Worm (Caenorhabditis elegans) whole organism, young adult: ENCODE measurements around the gene sqst-4.

Experiments
- B0019.2 ChIP-seq: fragments of 200-800 bp; sonication (Bioruptor generic); conservative IDR thresholded peaks from 2 replicates; pipeline ENCODE4 v1.3.6; 2022; ENCODE audit warnings: missing genetic modification reagents, missing genetic modification characterization, missing compliant biosample characterization
- C17E4.6 ChIP-seq: fragments of 200-800 bp; sonication (Bioruptor generic); IDR thresholded peaks from 2 replicates; pipeline ENCODE4 v1.3.6; 2022; ENCODE audit warnings: missing genetic modification reagents, missing genetic modification characterization, missing compliant biosample characterization
- F22D6.2 ChIP-seq: sonication (generic microtip); optimal IDR thresholded peaks from 2 replicates; lab custom pipeline; 2016; ENCODE audit warnings: mild to moderate bottlenecking, missing genetic modification characterization, missing compliant biosample characterization
- F37B4.10 ChIP-seq: fragments of 200-800 bp; sonication (Bioruptor generic); IDR thresholded peaks from 2 replicates; pipeline ENCODE4 v1.3.6; 2022; ENCODE audit warnings: missing genetic modification characterization, missing compliant biosample characterization
- F55B11.4 ChIP-seq: sonication (generic microtip); optimal IDR thresholded peaks from 2 replicates; lab custom pipeline; 2016; ENCODE audit warnings: missing compliant biosample characterization, missing genetic modification characterization, borderline replicate concordance; ENCODE audit not compliant: insufficient read depth
- F57A8.1 ChIP-seq: fragments of 200-800 bp; sonication (Bioruptor generic); optimal IDR thresholded peaks from 2 replicates; lab custom pipeline; 2018; ENCODE audit warnings: mild to moderate bottlenecking, missing genetic modification characterization, moderate library complexity, missing compliant biosample characterization
- K11D2.4 ChIP-seq: fragments of 200-800 bp; sonication (Bioruptor generic); IDR thresholded peaks from 2 replicates; pipeline ENCODE4 v1.3.6; 2022; ENCODE audit warnings: missing genetic modification reagents, missing genetic modification characterization, missing compliant biosample characterization
- T07F8.4 ChIP-seq: sonication (generic microtip); optimal IDR thresholded peaks from 2 replicates; lab custom pipeline; 2016; ENCODE audit warnings: mild to moderate bottlenecking, missing genetic modification characterization, moderate library complexity, missing compliant biosample characterization
- Y67H2A.10 ChIP-seq: fragments of 200-800 bp; sonication (Bioruptor generic); conservative IDR thresholded peaks from 2 replicates; pipeline ENCODE4 v1.3.6; 2022; ENCODE audit warnings: missing genetic modification reagents, missing genetic modification characterization, missing compliant biosample characterization
- Y79H2A.3 ChIP-seq: fragments of 200-800 bp; sonication (Bioruptor generic); conservative IDR thresholded peaks from 2 replicates; pipeline ENCODE4 v1.3.6; 2022; ENCODE audit warnings: missing genetic modification reagents, missing genetic modification characterization, missing compliant biosample characterization
- ama-1 ChIP-seq, 3 experiments: fragments of 150-350 bp in 1 of 3; sonication (generic microtip) in 2 of 3; optimal IDR thresholded peaks; 2 replicates each; lab custom pipeline; 2014 to 2018; ENCODE audit warnings: missing biosample characterization in 2 of 3, missing genetic modification characterization in 2 of 3, missing genetic modification reagents in 2 of 3
- aptf-3 ChIP-seq: fragments of 200-800 bp; sonication (Bioruptor generic); IDR thresholded peaks from 2 replicates; pipeline ENCODE4 v1.3.6; 2022; ENCODE audit warnings: missing genetic modification characterization, missing compliant biosample characterization
- athp-1 ChIP-seq: sonication (generic microtip); optimal IDR thresholded peaks from 2 replicates; lab custom pipeline; 2017; ENCODE audit warnings: mild to moderate bottlenecking, missing genetic modification characterization, missing compliant biosample characterization
- attf-3 ChIP-seq: fragments of 200-800 bp; sonication (Bioruptor generic); conservative IDR thresholded peaks from 2 replicates; pipeline ENCODE4 v1.3.6; 2022; ENCODE audit warnings: missing genetic modification reagents, missing genetic modification characterization, missing compliant biosample characterization
- attf-6 ChIP-seq: fragments of 200-800 bp; sonication (Bioruptor generic); IDR thresholded peaks from 2 replicates; pipeline ENCODE4 v1.3.6; 2022; ENCODE audit warnings: missing genetic modification reagents, missing genetic modification characterization, missing compliant biosample characterization
- cebp-2 ChIP-seq: fragments of 200-800 bp; sonication (Bioruptor generic); IDR thresholded peaks from 2 replicates; pipeline ENCODE4 v1.3.6; 2022; ENCODE audit warnings: missing genetic modification characterization, missing compliant biosample characterization
- ceh-100 ChIP-seq: fragments of 200-800 bp; sonication (Bioruptor generic); IDR thresholded peaks from 2 replicates; pipeline ENCODE4 v1.3.6; 2022; ENCODE audit warnings: missing genetic modification reagents, missing genetic modification characterization, missing compliant biosample characterization
- ceh-27 ChIP-seq: fragments of 200-800 bp; sonication (Bioruptor generic); optimal IDR thresholded peaks from 2 replicates; lab custom pipeline; 2018; ENCODE audit warnings: mild to moderate bottlenecking, missing genetic modification characterization, moderate library complexity, missing compliant biosample characterization
- ceh-40 ChIP-seq: fragments of 200-800 bp; sonication (Bioruptor generic); IDR thresholded peaks from 2 replicates; pipeline ENCODE4 v1.3.6; 2022; ENCODE audit warnings: missing genetic modification characterization, missing compliant biosample characterization
- ceh-58 ChIP-seq: fragments of 200-800 bp; sonication (Bioruptor generic); IDR thresholded peaks from 2 replicates; pipeline ENCODE4 v1.3.6; 2022; ENCODE audit warnings: missing genetic modification characterization, missing compliant biosample characterization
- ceh-79 ChIP-seq: sonication (generic microtip); optimal IDR thresholded peaks from 2 replicates; lab custom pipeline; 2017; ENCODE audit warnings: mild to moderate bottlenecking, missing genetic modification characterization, missing compliant biosample characterization
- ceh-91 ChIP-seq: fragments of 200-800 bp; sonication (Bioruptor generic); IDR thresholded peaks from 2 replicates; pipeline ENCODE4 v1.3.6; 2022; ENCODE audit warnings: missing genetic modification reagents, missing genetic modification characterization, missing compliant biosample characterization
- dox-1 ChIP-seq: fragments of 200-800 bp; sonication (Bioruptor generic); IDR thresholded peaks from 2 replicates; pipeline ENCODE4 v1.3.6; 2022; ENCODE audit warnings: missing genetic modification reagents, missing genetic modification characterization, missing compliant biosample characterization
- dpl-1 ChIP-seq: fragments of 150-350 bp; optimal IDR thresholded peaks from 2 replicates; lab custom pipeline; 2014; ENCODE audit warnings: missing biosample characterization, missing genetic modification reagents, missing genetic modification characterization
- efl-1 ChIP-seq: fragments of 150-350 bp; optimal IDR thresholded peaks from 2 replicates; lab custom pipeline; 2014; ENCODE audit warnings: missing biosample characterization, missing genetic modification reagents, missing genetic modification characterization
- egl-44 ChIP-seq: fragments of 200-800 bp; sonication (Bioruptor generic); IDR thresholded peaks from 2 replicates; pipeline ENCODE4 v1.3.6; 2022; ENCODE audit warnings: missing genetic modification reagents, missing genetic modification characterization, missing compliant biosample characterization
- egrh-3 ChIP-seq: fragments of 200-800 bp; sonication (Bioruptor generic); IDR thresholded peaks from 2 replicates; pipeline ENCODE4 v1.3.6; 2022; ENCODE audit warnings: missing genetic modification reagents, missing genetic modification characterization, missing compliant biosample characterization
- ekl-4 ChIP-seq: fragments of 200-800 bp; sonication (Bioruptor generic); IDR thresholded peaks from 2 replicates; pipeline ENCODE4 v1.3.6; 2022; ENCODE audit warnings: missing genetic modification reagents, missing genetic modification characterization, missing compliant biosample characterization
- fkh-3 ChIP-seq: sonication (generic microtip); optimal IDR thresholded peaks from 2 replicates; lab custom pipeline; 2016; ENCODE audit warnings: mild to moderate bottlenecking, missing genetic modification characterization, missing compliant biosample characterization
- hlh-12 ChIP-seq: sonication (generic microtip); optimal IDR thresholded peaks from 2 replicates; lab custom pipeline; 2016; ENCODE audit warnings: missing genetic modification characterization, missing compliant biosample characterization
- hlh-26 ChIP-seq: fragments of 200-800 bp; sonication (Bioruptor generic); conservative IDR thresholded peaks from 2 replicates; pipeline ENCODE4 v1.3.6; 2022; ENCODE audit warnings: missing genetic modification reagents, missing genetic modification characterization, missing compliant biosample characterization
- lin-26 ChIP-seq: fragments of 200-800 bp; sonication (Bioruptor generic); IDR thresholded peaks from 2 replicates; pipeline ENCODE4 v1.3.6; 2022; ENCODE audit warnings: missing genetic modification reagents, missing genetic modification characterization, missing compliant biosample characterization
- lin-35 ChIP-seq, 3 experiments: fragments of 150-350 bp in 2 of 3; sonication (generic microtip) in 1 of 3; optimal IDR thresholded peaks; 2 replicates each; lab custom pipeline; 2014 to 2018; ENCODE audit warnings: missing biosample characterization in 3 of 3, missing genetic modification characterization in 3 of 3, missing genetic modification reagents in 3 of 3
- lin-54 ChIP-seq: fragments of 200-800 bp; sonication (Bioruptor generic); optimal IDR thresholded peaks from 2 replicates; lab custom pipeline; 2018; ENCODE audit warnings: mild to moderate bottlenecking, missing genetic modification characterization, missing compliant biosample characterization
- lsy-27 ChIP-seq: sonication (generic microtip); optimal IDR thresholded peaks from 2 replicates; lab custom pipeline; 2017; ENCODE audit warnings: missing genetic modification characterization, mild to moderate bottlenecking, missing compliant biosample characterization, antibody characterized with exemption, missing genotype, borderline replicate concordance; ENCODE audit not compliant: insufficient read depth
- mcd-1 ChIP-seq: fragments of 200-800 bp; sonication (Bioruptor generic); IDR thresholded peaks from 2 replicates; pipeline ENCODE4 v1.3.6; 2022; ENCODE audit warnings: missing genetic modification reagents, missing genetic modification characterization, missing compliant biosample characterization
- mel-28 ChIP-seq: sonication (generic microtip); optimal IDR thresholded peaks from 2 replicates; lab custom pipeline; 2016; ENCODE audit warnings: borderline replicate concordance, mild to moderate bottlenecking, missing genetic modification characterization, missing compliant biosample characterization
- mes-4 ChIP-seq: sonication (generic microtip); optimal IDR thresholded peaks from 2 replicates; lab custom pipeline; 2016; ENCODE audit warnings: missing genotype, missing genetic modification characterization, missing compliant biosample characterization
- mxl-1 ChIP-seq: sonication (generic microtip); optimal IDR thresholded peaks from 2 replicates; lab custom pipeline; 2016; ENCODE audit warnings: missing genetic modification characterization, missing compliant biosample characterization
- nhr-179 ChIP-seq: sonication (generic microtip); optimal IDR thresholded peaks from 2 replicates; lab custom pipeline; 2016; ENCODE audit warnings: mild to moderate bottlenecking, missing genetic modification characterization, missing compliant biosample characterization
- nhr-90 ChIP-seq: sonication (generic microtip); optimal IDR thresholded peaks from 2 replicates; lab custom pipeline; 2016; ENCODE audit warnings: missing genotype, mild to moderate bottlenecking, missing genetic modification characterization, missing compliant biosample characterization
- sdz-38 ChIP-seq: sonication (generic microtip); optimal IDR thresholded peaks from 2 replicates; lab custom pipeline; 2016; ENCODE audit warnings: missing genotype, missing genetic modification characterization, missing compliant biosample characterization
- snpc-1.1 ChIP-seq: sonication (generic microtip); optimal IDR thresholded peaks from 2 replicates; lab custom pipeline; 2017; ENCODE audit warnings: missing genetic modification characterization, mild to moderate bottlenecking, missing compliant biosample characterization, antibody characterized with exemption, moderate library complexity, missing genotype, missing genetic modification reagents; ENCODE audit not compliant: insufficient read depth
- sptf-2 ChIP-seq: fragments of 200-800 bp; sonication (Bioruptor generic); optimal IDR thresholded peaks from 2 replicates; lab custom pipeline; 2018; ENCODE audit warnings: mild to moderate bottlenecking, missing genetic modification characterization, missing compliant biosample characterization
- tbp1 ChIP-seq: fragments of 200-800 bp; sonication (Bioruptor generic); optimal IDR thresholded peaks from 2 replicates; lab custom pipeline; 2018; ENCODE audit warnings: mild to moderate bottlenecking, missing genetic modification characterization, missing compliant biosample characterization
- tbx-9 ChIP-seq: sonication (generic microtip); optimal IDR thresholded peaks from 2 replicates; lab custom pipeline; 2016; ENCODE audit warnings: borderline replicate concordance, missing genetic modification characterization, inconsistent platforms, missing compliant biosample characterization
- ztf-25 ChIP-seq: fragments of 200-800 bp; sonication (Bioruptor generic); IDR thresholded peaks from 2 replicates; pipeline ENCODE4 v1.3.6; 2022; ENCODE audit warnings: missing genetic modification reagents, missing genetic modification characterization, missing compliant biosample characterization
- ztf-6 ChIP-seq: fragments of 200-800 bp; sonication (Bioruptor generic); IDR thresholded peaks from 2 replicates; pipeline ENCODE4 v1.3.6; 2022; ENCODE audit warnings: missing genetic modification reagents, missing genetic modification characterization, missing compliant biosample characterization

Gene sqst-4

ce11 chrV:16537908-16538446, 49.7 kb downstream of the sqst-4 start, which contains the start of gene Y32B12B.2 (continued):
- TF ChIP-seq Y67H2A.10 (GFP tag; lab: Robert Waterston, UW): no peak
- TF ChIP-seq egrh-3 (GFP tag; lab: Robert Waterston, UW): no peak
- no peak for TF ChIP-seq F55B11.4 (tag; lab: Kevin White, UChicago)
- TF ChIP-seq egl-44 (GFP tag; lab: Robert Waterston, UW): no peak
- peak; percentile 64; the same call in 1 of the 2 replicates for TF ChIP-seq Y79H2A.3 (GFP tag; lab: Robert Waterston, UW)
- no peak for TF ChIP-seq cebp-2 (GFP tag; lab: Robert Waterston, UW)
- no peak for TF ChIP-seq ceh-58
- TF ChIP-seq dpl-1: peak; percentile 76
- peak; percentile 53 for TF ChIP-seq ceh-91 (GFP tag; lab: Robert Waterston, UW)
- TF ChIP-seq lin-26 (GFP tag; lab: Robert Waterston, UW): no peak
- TF ChIP-seq hlh-26 (GFP tag; lab: Robert Waterston, UW): no peak
- TF ChIP-seq ztf-6 (GFP tag; lab: Robert Waterston, UW): 0 out of 2 replicates have a peak, but pooled peaks have one; percentile 11
- TF ChIP-seq ceh-27 (GFP tag; lab: Kevin White, UChicago): peak; percentile 8
- TF ChIP-seq ztf-25 (GFP tag; lab: Robert Waterston, UW): no peak
- TF ChIP-seq ceh-40 (GFP tag; lab: Robert Waterston, UW): no peak
- no peak for TF ChIP-seq C17E4.6 (GFP tag; lab: Robert Waterston, UW)
- TF ChIP-seq F37B4.10 (GFP tag; lab: Robert Waterston, UW): no peak
- no peak for TF ChIP-seq F22D6.2
- TF ChIP-seq attf-6 (GFP tag; lab: Robert Waterston, UW): peak; percentile 56
- TF ChIP-seq ekl-4 (GFP tag; lab: Robert Waterston, UW): no peak; the same call in 1 of the 2 replicates
- TF ChIP-seq attf-3 (GFP tag; lab: Robert Waterston, UW): no peak; the same call in 1 of the 2 replicates
- TF ChIP-seq mes-4: no peak
- TF ChIP-seq nhr-179 (tag; lab: Kevin White, UChicago): no peak
- TF ChIP-seq aptf-3 (GFP tag; lab: Robert Waterston, UW): no peak
- TF ChIP-seq mcd-1 (GFP tag; lab: Robert Waterston, UW): peak; percentile 85
- no peak for TF ChIP-seq sptf-2
- no peak for TF ChIP-seq F57A8.1 (GFP tag; lab: Kevin White, UChicago)
- TF ChIP-seq lin-54 (GFP tag; lab: Kevin White, UChicago): peak; percentile 57
- TF ChIP-seq ceh-79 (tag; lab: Kevin White, UChicago): no peak
- no peak for TF ChIP-seq lin-35 (GFP tag; optimal IDR thresholded peaks at IDR 0.05; lab: Kevin White, UChicago)
- no peak for TF ChIP-seq nhr-90
- TF ChIP-seq tbp1 (GFP tag; lab: Kevin White, UChicago): peak; percentile 40
- TF ChIP-seq fkh-3: no peak
- TF ChIP-seq snpc-1.1 (tag; lab: Kevin White, UChicago): no peak
- TF ChIP-seq sdz-38 (tag; lab: Kevin White, UChicago): no peak
- TF ChIP-seq hlh-12: no peak
- no peak for TF ChIP-seq lsy-27
- TF ChIP-seq dox-1 (GFP tag; lab: Robert Waterston, UW): peak; percentile 93
- peak; percentile 39; the same call in 1 of the 2 replicates for TF ChIP-seq K11D2.4 (GFP tag; lab: Robert Waterston, UW)
- TF ChIP-seq efl-1 (GFP tag; lab: Kevin White, UChicago): peak; percentile 66
- TF ChIP-seq T07F8.4 (tag; lab: Kevin White, UChicago): no peak
- no peak; the same call in none of the 2 replicates for TF ChIP-seq B0019.2 (GFP tag; lab: Robert Waterston, UW)
- peak; percentile 54; the same call in 1 of the 2 replicates for TF ChIP-seq ceh-100
- TF ChIP-seq mxl-1 (tag; lab: Kevin White, UChicago): no peak
- TF ChIP-seq mel-28: no peak
- no peak for TF ChIP-seq ama-1 (optimal IDR thresholded peaks at IDR 0.05; lab: Kevin White, UChicago)
- no peak for TF ChIP-seq ama-1 (GFP tag; optimal IDR thresholded peaks at IDR 0.05; lab: Kevin White, UChicago)
- peak; percentile 9 for TF ChIP-seq athp-1 (tag; lab: Kevin White, UChicago)
- no peak for TF ChIP-seq tbx-9 (tag; lab: Kevin White, UChicago)
